Worm (Caenorhabditis elegans): ENCODE measurements around the gene F32D1.8.
"Not testable (repeated sequence)": the region's sequence is repeated elsewhere in the genome, so short reads cannot be mapped to it uniquely, and the experiment has no call there.

F32D1.8 gene

DNA sequence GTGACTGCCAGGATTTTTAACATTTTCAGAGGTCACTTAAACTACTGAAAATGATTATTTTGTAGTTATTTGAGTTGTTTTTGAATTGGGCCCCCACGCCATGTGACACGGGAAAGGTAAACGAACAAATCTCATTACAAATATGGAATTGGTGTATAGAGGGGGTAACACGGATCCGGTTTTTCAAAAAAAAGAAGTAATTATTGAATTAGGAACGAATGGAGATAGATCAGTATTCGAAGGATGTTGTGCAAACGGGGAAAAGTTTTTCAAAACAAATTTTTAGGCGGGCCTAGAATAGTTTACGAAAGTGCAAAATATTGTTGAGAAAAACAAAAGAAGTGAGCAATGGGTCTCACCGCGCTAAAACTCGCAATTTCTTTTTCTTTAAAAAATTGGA lies 11.1 kb downstream of the F32D1.8 start, which contains the start of gene F32D1.11:
TSS of gene F32D1.11 (minus strand) at position 101 of the 400 bp plus-strand sequence.
- TF ChIP-seq W03F9.2 (tag; optimal IDR thresholded peaks at IDR 0.05) (no peak), him-1 (tag; optimal IDR thresholded peaks at IDR 0.05) (no peak), dao-5 (tag; optimal IDR thresholded peaks at IDR 0.05) (no peak)

DNA sequence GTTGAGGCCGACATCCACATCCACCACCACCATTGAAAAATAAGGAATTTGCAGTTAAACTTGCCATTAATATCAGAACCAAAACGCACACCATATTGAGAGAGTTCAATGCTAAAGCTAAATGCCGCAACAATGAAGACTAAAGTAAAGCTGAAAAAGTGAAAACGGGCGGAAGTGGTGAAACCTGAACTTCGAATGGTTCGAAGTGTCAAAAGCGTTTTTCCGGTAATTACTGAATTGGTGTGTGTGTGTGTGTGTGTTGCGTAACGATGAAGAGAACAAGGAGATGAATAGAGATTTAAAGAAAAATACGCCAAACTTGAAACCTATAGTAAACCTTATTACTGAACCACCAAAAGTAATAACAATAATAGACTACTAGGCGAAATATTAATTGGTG lies 13.0 kb downstream of the F32D1.8 start, which contains the start of gene grl-13:
TSS of gene grl-13 (minus strand) at position 101 of the 400 bp plus-strand sequence.
- TF ChIP-seq him-1 (tag; optimal IDR thresholded peaks at IDR 0.05) (no peak), dao-5 (tag; optimal IDR thresholded peaks at IDR 0.05) (no peak), W03F9.2 (tag; optimal IDR thresholded peaks at IDR 0.05) (no peak)

DNA sequence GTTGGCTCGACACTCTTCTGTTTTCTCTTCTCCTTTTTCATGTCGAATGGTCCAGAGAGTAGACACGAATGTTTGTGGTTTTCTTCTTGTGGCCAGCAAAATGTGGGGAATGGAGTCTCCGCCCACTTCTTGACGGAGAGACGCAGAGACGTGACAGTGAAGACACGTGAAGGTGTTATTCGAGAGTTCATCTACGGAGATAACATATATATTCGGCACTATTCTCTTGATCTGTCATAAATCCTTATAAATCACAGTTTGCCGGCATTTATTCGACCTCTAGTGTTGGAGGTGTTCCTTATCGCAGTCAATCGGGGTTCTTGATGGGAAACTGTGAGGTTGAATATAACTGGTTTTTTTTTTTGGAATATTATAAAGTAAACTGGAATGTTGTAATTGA lies 16.0 kb downstream of the F32D1.8 start, which contains the start of gene F32D1.3:
TSS of gene F32D1.3 (minus strand) at position 65 of the 400 bp plus-strand sequence.
- no peak for TF ChIP-seq him-1 (tag; optimal IDR thresholded peaks at IDR 0.05)
- no peak for TF ChIP-seq dao-5 (tag; optimal IDR thresholded peaks at IDR 0.05)
- no peak for TF ChIP-seq W03F9.2 (tag; optimal IDR thresholded peaks at IDR 0.05)

DNA sequence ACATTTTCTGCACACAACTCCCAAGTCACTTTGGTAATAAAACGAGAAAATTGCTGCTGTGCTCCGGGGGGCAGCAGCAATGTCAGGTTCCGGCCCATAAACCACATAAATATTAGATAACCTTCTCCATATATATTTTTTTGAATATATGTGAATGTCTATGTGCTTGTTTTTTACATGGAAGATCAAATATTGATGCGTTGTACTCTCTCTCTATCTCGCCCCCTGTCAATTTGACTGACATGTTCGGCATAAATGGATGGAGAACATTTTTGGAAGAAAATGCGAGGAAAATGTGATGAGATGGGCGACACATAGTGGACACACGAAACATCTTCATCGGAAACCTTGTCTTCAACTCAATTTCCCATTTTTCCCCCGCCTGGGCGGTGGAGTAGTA lies 17.5 kb downstream of the F32D1.8 start:
- TF ChIP-seq dao-5 (tag; optimal IDR thresholded peaks at IDR 0.05) (no peak), him-1 (tag; optimal IDR thresholded peaks at IDR 0.05) (no peak), W03F9.2 (tag; optimal IDR thresholded peaks at IDR 0.05) (no peak)

DNA sequence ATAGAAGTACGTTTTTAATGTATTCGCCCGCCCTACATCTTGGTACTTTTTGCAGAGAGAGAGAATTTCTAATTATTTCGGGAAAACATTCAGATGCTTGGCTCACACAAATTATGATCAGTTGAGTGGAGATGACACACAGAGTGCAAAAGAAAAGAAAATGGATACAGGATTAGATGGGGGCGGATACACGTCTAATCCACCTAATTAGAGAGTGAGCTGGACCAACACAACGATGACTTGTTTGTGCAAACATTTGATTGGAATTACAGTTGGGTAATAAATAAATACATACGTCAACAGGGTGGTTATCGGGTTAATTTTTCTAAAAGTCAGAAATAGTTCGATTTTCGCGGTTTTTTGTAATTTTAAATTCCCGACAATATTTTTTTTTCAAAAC lies 18.4 kb downstream of the F32D1.8 start:
- no peak for TF ChIP-seq W03F9.2 (tag; optimal IDR thresholded peaks at IDR 0.05)
- TF ChIP-seq him-1 (tag; optimal IDR thresholded peaks at IDR 0.05): no peak
- TF ChIP-seq dao-5 (tag; optimal IDR thresholded peaks at IDR 0.05): no peak

DNA sequence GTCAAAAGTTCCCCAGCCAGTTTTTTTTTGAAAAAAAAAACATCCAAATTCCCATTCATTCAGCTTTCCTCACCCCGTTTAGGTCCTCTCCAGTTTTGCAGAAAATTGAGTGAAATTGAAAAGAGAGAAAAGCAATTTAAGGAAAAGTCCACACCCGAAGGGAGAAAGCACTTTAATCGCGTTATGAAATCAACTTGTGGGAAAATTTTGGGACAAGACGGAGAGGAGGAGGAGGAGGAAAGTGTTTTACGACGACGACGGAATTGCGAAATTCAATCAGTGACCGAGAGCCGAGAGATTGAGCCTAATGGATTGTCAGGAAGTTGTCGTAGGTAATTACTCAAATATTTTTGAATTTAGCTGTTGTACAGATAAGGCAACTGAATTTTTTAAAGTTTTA lies 20.2 kb downstream of the F32D1.8 start:
- TF ChIP-seq dao-5 (tag; optimal IDR thresholded peaks at IDR 0.05) (no peak), him-1 (tag; optimal IDR thresholded peaks at IDR 0.05) (no peak), W03F9.2 (tag; optimal IDR thresholded peaks at IDR 0.05) (no peak)

DNA sequence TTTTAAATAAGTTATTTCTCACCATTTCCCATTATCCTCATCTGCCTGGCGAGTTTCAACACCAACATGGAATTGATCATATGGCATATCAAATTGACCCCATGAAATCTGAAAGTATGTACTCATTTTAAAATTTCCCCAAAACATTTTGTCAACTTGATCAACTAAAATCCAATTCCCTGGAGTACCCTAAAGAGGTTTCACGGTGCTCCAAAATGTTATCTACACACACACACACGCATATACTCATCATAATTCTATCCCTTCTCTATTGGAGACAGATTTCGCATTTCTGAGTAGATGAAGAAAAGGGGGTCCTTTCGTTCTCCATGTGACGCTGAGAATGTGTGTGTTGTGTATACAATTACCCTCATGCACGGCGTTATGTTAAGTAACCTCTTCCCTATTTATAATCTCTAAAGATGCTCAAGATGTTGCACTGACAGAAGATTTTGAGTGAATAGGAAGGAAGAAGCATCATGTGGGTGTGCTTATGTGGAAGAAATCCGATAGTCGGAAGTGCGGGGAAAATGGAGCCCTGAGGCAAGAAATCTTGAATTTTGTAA lies 21.4 kb downstream of the F32D1.8 start:
- no peak for TF ChIP-seq dao-5 (tag; optimal IDR thresholded peaks at IDR 0.05)

DNA sequence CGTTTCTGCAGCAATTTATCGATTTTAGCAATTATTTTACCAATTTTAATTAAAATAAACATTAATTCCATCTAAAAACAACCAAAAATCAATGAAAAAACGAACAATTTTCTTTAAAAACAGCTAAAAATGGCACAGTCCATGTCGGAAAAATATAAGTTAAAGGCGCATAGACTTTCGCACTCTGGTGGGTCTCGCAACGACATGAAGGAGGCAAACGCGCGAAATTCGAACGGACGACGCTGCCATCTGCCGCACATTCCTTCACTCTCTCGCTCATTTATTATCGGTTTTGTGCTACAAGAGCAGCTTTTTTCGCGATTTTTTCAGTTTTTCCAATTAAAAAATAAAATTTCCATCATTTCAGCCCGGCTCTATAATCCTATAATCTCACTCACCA lies 30.7 kb downstream of the F32D1.8 start, which contains the start of gene mcm-7:
TSS of gene mcm-7 (plus strand) at position 368 of the 400 bp plus-strand sequence.
- TF ChIP-seq him-1 (tag; optimal IDR thresholded peaks at IDR 0.05) (no peak), dao-5 (tag; optimal IDR thresholded peaks at IDR 0.05) (no peak), W03F9.2 (tag; optimal IDR thresholded peaks at IDR 0.05) (no peak)

DNA sequence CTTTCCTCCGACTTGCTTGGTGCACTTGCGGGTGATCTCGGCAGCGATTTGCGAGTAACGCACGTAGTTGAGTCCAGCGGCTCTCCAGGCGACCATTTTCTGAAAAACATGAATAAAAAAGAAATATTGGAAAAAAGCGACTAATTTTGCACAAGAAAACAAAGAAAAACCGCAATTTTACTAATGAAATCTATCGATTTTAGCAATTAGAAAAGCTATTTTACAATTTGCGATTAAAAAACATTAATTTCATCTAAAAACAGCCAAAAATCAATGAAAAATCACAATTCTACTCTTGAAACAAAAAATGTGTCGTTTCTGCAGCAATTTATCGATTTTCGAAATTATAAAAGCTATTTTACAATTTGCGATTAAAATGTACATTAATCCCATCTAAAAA lies 31.2 kb downstream of the F32D1.8 start, which contains the start of gene hpo-18:
TSS of gene hpo-18 (minus strand) at position 101 of the 400 bp plus-strand sequence.
- TF ChIP-seq W03F9.2 (tag; optimal IDR thresholded peaks at IDR 0.05) (no peak), him-1 (tag; optimal IDR thresholded peaks at IDR 0.05) (no peak), dao-5 (tag; optimal IDR thresholded peaks at IDR 0.05) (no peak)

DNA sequence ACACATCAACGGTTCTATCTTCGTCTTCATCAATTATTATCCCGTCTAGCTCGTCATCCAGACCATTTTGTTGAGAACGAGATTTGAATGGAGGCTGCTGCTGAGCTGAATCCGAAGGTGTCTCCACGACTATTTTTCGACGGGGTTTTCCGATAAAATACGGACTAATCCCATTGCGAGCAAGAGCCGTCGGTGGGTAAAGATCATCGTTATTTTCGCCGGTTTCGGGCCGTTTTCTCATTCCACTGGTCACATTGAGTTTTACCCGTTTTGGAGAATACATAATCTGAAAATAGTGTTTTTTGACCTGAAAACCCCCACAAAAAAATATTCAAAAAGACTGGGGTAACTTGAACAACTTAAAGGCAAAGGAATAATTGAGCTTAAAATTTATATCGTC lies 31.8 kb downstream of the F32D1.8 start, which contains the start of gene figl-1:
TSS of gene figl-1 (minus strand) at position 286 of the 400 bp plus-strand sequence.
- TF ChIP-seq W03F9.2 (tag; optimal IDR thresholded peaks at IDR 0.05) (no peak), dao-5 (tag; optimal IDR thresholded peaks at IDR 0.05) (no peak), him-1 (tag; optimal IDR thresholded peaks at IDR 0.05) (no peak)

DNA sequence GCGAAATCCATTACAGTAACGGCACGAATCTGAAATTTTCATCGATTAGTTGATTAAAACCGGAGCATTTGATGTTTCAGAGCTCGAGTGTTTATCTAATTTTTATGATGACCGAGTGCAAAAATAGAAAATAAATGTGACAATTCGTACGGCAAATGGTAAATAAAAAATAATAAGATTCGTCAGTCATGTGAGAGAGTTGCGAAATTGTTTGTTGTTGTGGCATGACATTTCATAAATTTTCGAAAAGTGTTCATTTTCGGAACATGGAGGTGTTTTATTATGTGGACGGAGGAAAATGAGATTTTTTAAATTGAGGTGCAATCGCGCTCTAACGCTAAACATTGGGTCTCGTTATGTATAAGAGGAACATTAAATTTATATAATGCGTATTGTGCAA lies 35.8 kb downstream of the F32D1.8 start:
- no peak for TF ChIP-seq W03F9.2 (tag; optimal IDR thresholded peaks at IDR 0.05)
- TF ChIP-seq dao-5 (tag; optimal IDR thresholded peaks at IDR 0.05): no peak
- no peak for TF ChIP-seq him-1 (tag; optimal IDR thresholded peaks at IDR 0.05)

DNA sequence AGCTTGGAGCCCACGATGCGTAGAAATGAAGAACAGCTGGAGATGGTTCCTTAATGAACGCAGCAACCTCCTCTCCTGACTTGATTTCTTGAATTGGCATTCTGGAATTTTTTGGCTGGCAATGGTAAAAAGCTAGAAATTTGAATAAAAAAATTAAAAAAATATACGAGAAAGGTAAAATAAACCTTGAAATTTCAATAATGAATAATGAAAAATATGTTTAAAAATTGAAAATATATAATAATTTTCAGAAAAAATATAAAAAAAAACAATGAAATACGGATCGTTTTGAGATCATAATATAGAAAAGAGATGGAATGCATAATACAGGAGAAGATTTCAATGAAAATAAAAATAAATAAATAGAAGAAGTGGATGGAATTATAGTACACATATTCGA lies 36.3 kb downstream of the F32D1.8 start, which contains the start of gene glrx-3:
TSS of gene glrx-3 (minus strand) at position 101 of the 400 bp plus-strand sequence.
- TF ChIP-seq W03F9.2 (tag; optimal IDR thresholded peaks at IDR 0.05): no peak
- TF ChIP-seq him-1 (tag; optimal IDR thresholded peaks at IDR 0.05): no peak
- TF ChIP-seq dao-5 (tag; optimal IDR thresholded peaks at IDR 0.05): no peak

DNA sequence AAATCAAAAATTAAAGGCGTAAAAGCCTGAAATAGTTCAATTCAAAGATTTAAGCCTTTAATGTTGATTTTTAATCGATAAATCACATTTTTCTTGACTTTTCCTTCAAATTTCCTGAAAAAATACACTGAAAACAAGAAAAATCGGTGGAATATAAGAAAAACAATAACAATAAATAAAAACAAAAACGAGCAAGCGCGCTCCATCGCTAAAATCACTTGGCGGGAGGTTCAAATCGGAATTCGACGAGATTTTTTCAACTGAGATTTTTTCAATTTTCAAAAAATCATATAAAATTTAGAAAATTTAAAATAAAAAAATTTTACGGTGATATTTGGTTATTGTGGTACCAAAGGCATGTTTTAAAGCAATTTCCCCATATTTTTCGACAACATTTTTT lies 38.0 kb downstream of the F32D1.8 start:
- no peak for TF ChIP-seq him-1 (tag; optimal IDR thresholded peaks at IDR 0.05)
- no peak for TF ChIP-seq dao-5 (tag; optimal IDR thresholded peaks at IDR 0.05)

DNA sequence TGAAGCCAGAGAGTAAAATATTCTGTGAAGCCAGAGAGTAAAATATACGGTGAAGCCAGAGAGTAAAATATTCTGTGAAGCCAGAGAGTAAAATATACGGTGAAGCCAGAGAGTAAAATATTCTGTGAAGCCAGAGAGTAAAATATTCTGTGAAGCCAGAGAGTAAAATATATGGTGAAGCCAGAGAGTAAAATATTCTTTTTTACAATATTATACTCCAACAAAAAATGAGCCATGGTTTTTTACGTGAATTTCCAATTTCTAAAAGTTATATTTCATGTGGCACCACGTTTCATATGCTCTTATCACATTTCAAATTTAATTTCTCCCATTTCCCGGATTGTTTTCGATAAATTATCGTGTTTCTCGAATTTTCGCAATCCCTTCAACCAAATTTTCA lies 41.1 kb downstream of the F32D1.8 start, which contains the start of gene irld-1:
TSS of gene irld-1 (plus strand) at position 301 of the 400 bp plus-strand sequence.
- TF ChIP-seq him-1, W03F9.2, dao-5 (tag; optimal IDR thresholded peaks at IDR 0.05): not testable (repeated sequence)

DNA sequence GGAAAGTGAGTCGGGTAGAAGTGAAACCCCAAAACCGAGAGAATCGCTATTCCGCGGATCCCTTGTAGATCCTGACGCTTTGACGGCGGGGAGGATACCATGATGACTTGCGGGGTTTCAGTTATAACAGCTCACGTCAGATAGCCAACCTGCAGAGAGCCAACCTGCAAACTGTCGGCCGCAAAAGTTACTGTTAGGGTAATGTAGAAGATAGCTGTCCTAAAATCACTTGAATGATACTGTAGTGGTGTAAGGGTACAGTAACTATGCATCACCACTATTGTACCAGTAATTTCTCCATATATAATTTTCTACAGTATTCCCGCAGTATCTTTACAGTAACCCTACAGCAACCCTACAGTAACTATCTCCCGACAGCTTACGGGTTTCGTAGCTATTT lies 45.1 kb downstream of the F32D1.8 start, which contains the start of gene oac-12:
TSS of gene oac-12 (minus strand) at position 101 of the 400 bp plus-strand sequence.
- TF ChIP-seq dao-5 (tag; optimal IDR thresholded peaks at IDR 0.05) (no peak), W03F9.2 (tag; optimal IDR thresholded peaks at IDR 0.05) (no peak), him-1 (tag; optimal IDR thresholded peaks at IDR 0.05) (no peak)

All from whole organism, L4/young adult.